Fruit fly (Drosophila melanogaster): ENCODE results near the gene CG46394.

Gene CG46394

DNA sequence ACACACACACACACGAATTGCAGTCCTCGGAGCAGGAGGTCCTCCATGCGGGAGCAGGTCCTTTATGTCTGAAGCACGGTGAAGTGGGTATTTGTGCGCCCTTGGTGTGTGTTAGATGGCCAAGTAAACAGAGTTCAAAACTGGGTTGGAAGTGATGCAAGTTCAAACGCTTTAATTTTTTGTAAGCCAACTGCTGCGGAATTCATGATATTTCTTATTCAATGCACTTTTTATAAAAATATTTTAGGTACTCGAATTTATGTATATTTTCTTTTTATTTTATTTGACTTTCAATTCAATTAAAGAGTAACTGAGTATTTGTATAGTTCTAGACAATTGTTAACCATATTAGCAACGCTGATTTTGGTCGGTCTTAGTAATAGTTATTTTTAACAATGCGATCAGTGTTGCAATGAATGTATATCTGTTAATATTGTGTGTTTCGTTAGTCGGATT lies at the start of gene CG46394, which contains the start of gene CG14137:
Gene CG46394, plus strand, starts transcription at position 406 of the 456 bp plus-strand sequence.
Gene CG14137, minus strand, starts transcription at position 101 of the 456 bp plus-strand sequence.
- TF ChIP-seq CG10366 (GFP tag; IDR thresholded peaks at IDR 0.05) (no peak), CG2889 (GFP tag; IDR thresholded peaks at IDR 0.05) (0 out of 3 replicates have a peak, but pooled peaks have one; percentile 3), Ravus (GFP tag; IDR thresholded peaks at IDR 0.05) (no peak), zf30C (GFP tag; optimal IDR thresholded peaks at IDR 0.05) (no peak), CG16813 (GFP tag; IDR thresholded peaks at IDR 0.05; ENCODE audit: partially characterized antibody) (no peak)

DNA sequence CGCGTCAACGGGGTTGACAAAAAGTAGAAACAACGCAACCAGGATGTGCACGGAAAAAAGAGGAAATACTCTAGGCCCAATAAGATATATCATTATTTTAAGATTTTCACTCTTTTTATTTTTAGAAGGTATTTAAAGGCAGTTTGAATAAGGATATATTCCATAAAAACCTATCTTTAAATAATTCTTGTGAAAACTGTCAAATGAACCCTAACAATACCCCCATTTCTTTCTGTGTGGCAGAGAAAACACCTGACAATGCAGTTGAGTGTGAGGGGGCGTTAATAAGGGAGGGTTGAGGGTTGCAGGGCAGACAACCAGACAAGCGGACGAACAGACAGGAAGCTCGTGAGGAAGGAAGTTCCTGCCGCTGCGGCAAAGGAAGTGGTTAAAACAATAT lies 48.2 kb upstream of the CG46394 start:
- no peak for TF ChIP-seq CG1529 (GFP tag; optimal IDR thresholded peaks at IDR 0.05)
- no peak for TF ChIP-seq kni (GFP tag; optimal IDR thresholded peaks at IDR 0.05)
- TF ChIP-seq YL-1 (GFP tag; optimal IDR thresholded peaks at IDR 0.05): no peak
- 0 out of 2 replicates have a peak, but pooled peaks have one; percentile 26 for TF ChIP-seq H2.0 (GFP tag; IDR thresholded peaks at IDR 0.05)
- TF ChIP-seq CG9932 (GFP tag; IDR thresholded peaks at IDR 0.05): no peak
- peak; percentile 39; the same call in 1 of the 2 replicates for TF ChIP-seq Ptx1 (GFP tag; IDR thresholded peaks at IDR 0.05)
- no peak for TF ChIP-seq mam (GFP tag; optimal IDR thresholded peaks at IDR 0.05)
- TF ChIP-seq CG31224 (GFP tag; IDR thresholded peaks at IDR 0.05): no peak
- TF ChIP-seq Xrp1 (GFP tag; IDR thresholded peaks at IDR 0.05): peak; percentile 82
- TF ChIP-seq CG15514 (GFP tag; optimal IDR thresholded peaks at IDR 0.05): no peak
- no peak for TF ChIP-seq Taf1 (GFP tag; IDR thresholded peaks at IDR 0.05)
- TF ChIP-seq CG6813 (GFP tag; optimal IDR thresholded peaks at IDR 0.05): no peak
- TF ChIP-seq Trl (optimal IDR thresholded peaks at IDR 0.05): no peak
- TF ChIP-seq Trl (GFP tag; optimal IDR thresholded peaks at IDR 0.05): no peak
- TF ChIP-seq B-H1 (GFP tag; IDR thresholded peaks at IDR 0.05): no peak
- peak; percentile 17 for TF ChIP-seq CG10147 (GFP tag; optimal IDR thresholded peaks at IDR 0.05)
- 0 out of 3 replicates have a peak, but pooled peaks have one; percentile 53 for TF ChIP-seq ci (GFP tag; IDR thresholded peaks at IDR 0.05)
- no peak for TF ChIP-seq h (optimal IDR thresholded peaks at IDR 0.05)
- TF ChIP-seq Eip74EF (GFP tag; optimal IDR thresholded peaks at IDR 0.05): no peak
- TF ChIP-seq CG16863 (GFP tag; optimal IDR thresholded peaks at IDR 0.05): no peak
- TF ChIP-seq CG10654 (GFP tag; optimal IDR thresholded peaks at IDR 0.05): no peak
- peak; percentile 26 for TF ChIP-seq CG1603 (tag; optimal IDR thresholded peaks at IDR 0.05)
- TF ChIP-seq CG16813 (GFP tag; IDR thresholded peaks at IDR 0.05; ENCODE audit: partially characterized antibody): 0 out of 3 replicates have a peak, but pooled peaks have one; percentile 21
- TF ChIP-seq Antp (GFP tag; optimal IDR thresholded peaks at IDR 0.05): no peak
- no peak for TF ChIP-seq CG3065 (GFP tag; optimal IDR thresholded peaks at IDR 0.05)
- TF ChIP-seq CG4617 (GFP tag; optimal IDR thresholded peaks at IDR 0.05; ENCODE audit: borderline replicate concordance): no peak
- no peak for TF ChIP-seq Atf-2 (GFP tag; optimal IDR thresholded peaks at IDR 0.05)
- peak; percentile 42 for TF ChIP-seq CG4820 (GFP tag; optimal IDR thresholded peaks at IDR 0.05)
- TF ChIP-seq CG10462 (GFP tag; optimal IDR thresholded peaks at IDR 0.05): peak; percentile 22
- TF ChIP-seq CG8924 (tag; optimal IDR thresholded peaks at IDR 0.05): peak; percentile 44
- TF ChIP-seq CG7987 (GFP tag; optimal IDR thresholded peaks at IDR 0.05): no peak
- TF ChIP-seq BEAF-32 (GFP tag; optimal IDR thresholded peaks at IDR 0.05): no peak
- TF ChIP-seq Side (GFP tag; optimal IDR thresholded peaks at IDR 0.05): no peak
- no peak for TF ChIP-seq lilli (GFP tag; optimal IDR thresholded peaks at IDR 0.05)
- peak in 1 of 3 experiments; percentile 74 for TF ChIP-seq lola (GFP tag; optimal IDR thresholded peaks at IDR 0.05)
- no peak for TF ChIP-seq Sry-β (GFP tag; optimal IDR thresholded peaks at IDR 0.05)
- TF ChIP-seq her (GFP tag; optimal IDR thresholded peaks at IDR 0.05): no peak
- TF ChIP-seq seq (GFP tag; IDR thresholded peaks at IDR 0.05): no peak
- no peak for TF ChIP-seq inv (GFP tag; IDR thresholded peaks at IDR 0.05; ENCODE audit: partially characterized antibody)
- no peak for TF ChIP-seq Dbx (GFP tag; IDR thresholded peaks at IDR 0.05)
- no peak for TF ChIP-seq CG9797 (GFP tag; optimal IDR thresholded peaks at IDR 0.05)
- TF ChIP-seq CG7963 (GFP tag; IDR thresholded peaks at IDR 0.05; ENCODE audit: partially characterized antibody): no peak
- no peak for TF ChIP-seq CG1024 (GFP tag; IDR thresholded peaks at IDR 0.05)
- TF ChIP-seq schlank (tag; optimal IDR thresholded peaks at IDR 0.05): no peak
- no peak for TF ChIP-seq Nf-YB (GFP tag; optimal IDR thresholded peaks at IDR 0.05)

Measured in whole organism, embryonic.